Worm (Caenorhabditis elegans) whole organism, L2 larva: ENCODE results near the gene nhr-186.

Experiments
- C34F6.9 ChIP-seq: fragments of 150-350 bp; optimal IDR thresholded peaks from 2 replicates; lab custom pipeline; 2014; ENCODE audit warnings: missing biosample characterization, missing genetic modification characterization
- R02D3.7 ChIP-seq: fragments of 150-350 bp; optimal IDR thresholded peaks from 2 replicates; lab custom pipeline; 2014; ENCODE audit warnings: missing biosample characterization, missing genetic modification characterization
- ZK546.5 ChIP-seq: sonication (generic microtip); optimal IDR thresholded peaks from 2 replicates; lab custom pipeline; 2017; ENCODE audit warnings: missing biosample characterization, missing genetic modification characterization
- alr-1 ChIP-seq: fragments of 150-350 bp; optimal IDR thresholded peaks from 2 replicates; lab custom pipeline; 2014; ENCODE audit warnings: missing biosample characterization, missing genetic modification characterization
- ama-1 ChIP-seq: fragments of 150-350 bp; optimal IDR thresholded peaks from 2 replicates; lab custom pipeline; 2018; ENCODE audit warnings: inconsistent platforms
- ceh-16 ChIP-seq: fragments of 150-350 bp; optimal IDR thresholded peaks from 2 replicates; lab custom pipeline; 2014; ENCODE audit warnings: missing biosample characterization, missing genetic modification characterization
- crh-2 ChIP-seq: sonication (generic microtip); optimal IDR thresholded peaks from 2 replicates; lab custom pipeline; 2017; ENCODE audit warnings: missing biosample characterization, missing genetic modification characterization
- egl-27 ChIP-seq: sonication (generic microtip); optimal IDR thresholded peaks from 3 replicates; lab custom pipeline; 2017; ENCODE audit warnings: missing biosample characterization, missing genetic modification reagents, missing genetic modification characterization
- elt-3 ChIP-seq: sonication (generic microtip); optimal IDR thresholded peaks from 2 replicates; lab custom pipeline; 2017; ENCODE audit warnings: missing biosample characterization, missing genetic modification characterization
- fos-1 ChIP-seq: fragments of 150-350 bp; optimal IDR thresholded peaks from 2 replicates; lab custom pipeline; 2014; ENCODE audit warnings: missing biosample characterization, missing genetic modification characterization
- lin-11 ChIP-seq: fragments of 150-350 bp; sonication (generic microtip); optimal IDR thresholded peaks from 2 replicates; lab custom pipeline; 2014; ENCODE audit warnings: missing biosample characterization, missing genetic modification characterization, inconsistent platforms, mixed read lengths
- lin-13 ChIP-seq: fragments of 150-350 bp; optimal IDR thresholded peaks from 2 replicates; lab custom pipeline; 2014; ENCODE audit warnings: missing biosample characterization, missing genetic modification reagents, missing genetic modification characterization
- mab-5 ChIP-seq: fragments of 150-350 bp; optimal IDR thresholded peaks from 2 replicates; lab custom pipeline; 2014; ENCODE audit warnings: missing biosample characterization, missing genetic modification characterization
- mbf-1 ChIP-seq: sonication (generic microtip); optimal IDR thresholded peaks from 2 replicates; lab custom pipeline; 2017; ENCODE audit warnings: missing biosample characterization, missing genetic modification characterization
- mdl-1 ChIP-seq, 2 experiments: fragments of 150-350 bp in 1 of 2; sonication (generic microtip) in 1 of 2; optimal IDR thresholded peaks; 2 replicates each; lab custom pipeline; 2017; ENCODE audit warnings: missing biosample characterization in 2 of 2, missing genetic modification characterization in 2 of 2
- nhr-10 ChIP-seq: sonication (generic microtip); optimal IDR thresholded peaks from 2 replicates; lab custom pipeline; 2017; ENCODE audit warnings: missing biosample characterization, missing genetic modification characterization
- nhr-11 ChIP-seq: fragments of 150-350 bp; optimal IDR thresholded peaks from 2 replicates; lab custom pipeline; 2014; ENCODE audit warnings: missing biosample characterization, missing genetic modification characterization
- nhr-12 ChIP-seq: fragments of 150-350 bp; optimal IDR thresholded peaks from 2 replicates; lab custom pipeline; 2014; ENCODE audit warnings: missing biosample characterization, missing genetic modification characterization
- nhr-21 ChIP-seq: fragments of 150-350 bp; optimal IDR thresholded peaks from 2 replicates; lab custom pipeline; 2014; ENCODE audit warnings: missing biosample characterization, missing genetic modification characterization
- nhr-23 ChIP-seq: fragments of 150-350 bp; optimal IDR thresholded peaks from 2 replicates; lab custom pipeline; 2014; ENCODE audit warnings: missing biosample characterization, missing genetic modification reagents, missing genetic modification characterization
- nhr-6 ChIP-seq: fragments of 150-350 bp; optimal IDR thresholded peaks from 2 replicates; lab custom pipeline; 2014; ENCODE audit warnings: missing biosample characterization, missing genetic modification characterization
- peb-1 ChIP-seq: fragments of 150-350 bp; optimal IDR thresholded peaks from 2 replicates; lab custom pipeline; 2014; ENCODE audit warnings: missing biosample characterization, missing genetic modification characterization
- skn-1 ChIP-seq: sonication (generic microtip); optimal IDR thresholded peaks from 2 replicates; lab custom pipeline; 2017; ENCODE audit warnings: missing biosample characterization, missing genetic modification characterization
- sma-3 ChIP-seq: sonication (generic microtip); optimal IDR thresholded peaks from 2 replicates; lab custom pipeline; 2016; ENCODE audit warnings: missing genetic modification reagents, missing genetic modification characterization, missing compliant biosample characterization
- sma-9 ChIP-seq, 2 experiments: fragments of 150-350 bp in 1 of 2; sonication (generic microtip) in 1 of 2; optimal IDR thresholded peaks; 2 replicates each; lab custom pipeline; 2014 to 2016; ENCODE audit warnings: missing genetic modification characterization in 2 of 2, mild to moderate bottlenecking in 1 of 2, missing biosample characterization in 1 of 2, missing compliant biosample characterization in 1 of 2, missing genetic modification reagents in 1 of 2, moderate library complexity in 1 of 2
- snpc-4 ChIP-seq: fragments of 150-350 bp; optimal IDR thresholded peaks from 2 replicates; lab custom pipeline; 2014; ENCODE audit warnings: missing biosample characterization, missing genetic modification characterization
- unc-39 ChIP-seq: fragments of 150-350 bp; optimal IDR thresholded peaks from 2 replicates; lab custom pipeline; 2014; ENCODE audit warnings: missing biosample characterization, missing genetic modification characterization
- unc-55 ChIP-seq: fragments of 150-350 bp; sonication (generic microtip); optimal IDR thresholded peaks from 3 replicates; lab custom pipeline; 2014; ENCODE audit warnings: missing biosample characterization, missing genetic modification reagents, missing genetic modification characterization
- unc-62 ChIP-seq: fragments of 150-350 bp; optimal IDR thresholded peaks from 2 replicates; lab custom pipeline; 2014; ENCODE audit warnings: missing biosample characterization, missing genetic modification reagents, missing genetic modification characterization
- ztf-1 ChIP-seq: fragments of 200-800 bp; sonication (Bioruptor generic); conservative IDR thresholded peaks from 2 replicates; pipeline ENCODE4 v1.3.6; 2022; ENCODE audit warnings: missing genetic modification characterization, missing compliant biosample characterization
- ztf-11 ChIP-seq: sonication (generic microtip); optimal IDR thresholded peaks from 2 replicates; lab custom pipeline; 2017; ENCODE audit warnings: missing biosample characterization, missing genetic modification characterization
- ztf-4 ChIP-seq: fragments of 150-350 bp; optimal IDR thresholded peaks from 2 replicates; lab custom pipeline; 2014; ENCODE audit warnings: missing biosample characterization, missing genetic modification characterization

The nhr-186 gene

ce11 chrV:3860123-3860522 is 5.4 kb upstream of the nhr-186 start, which contains the start of gene nhr-189:
Gene nhr-189, minus strand, starts transcription at chrV:3860243.
- no peak for TF ChIP-seq peb-1 (tag; lab: Kevin White, UChicago)
- no peak for TF ChIP-seq sma-9 (GFP tag; optimal IDR thresholded peaks at IDR 0.05; lab: Kevin White, UChicago)
- no peak for TF ChIP-seq sma-9 (tag; optimal IDR thresholded peaks at IDR 0.05; lab: Kevin White, UChicago)
- no peak for TF ChIP-seq elt-3 (tag; lab: Kevin White, UChicago)
- no peak for TF ChIP-seq unc-62 (GFP tag; lab: Kevin White, UChicago)
- TF ChIP-seq ztf-11 (tag; lab: Kevin White, UChicago), result no peak
- TF ChIP-seq crh-2 (tag; lab: Kevin White, UChicago), result no peak
- no peak for TF ChIP-seq nhr-10 (tag; lab: Kevin White, UChicago)
- TF ChIP-seq mab-5 (tag; lab: Kevin White, UChicago), result no peak
- no peak for TF ChIP-seq unc-55 (GFP tag; lab: Kevin White, UChicago)
- TF ChIP-seq nhr-23 (tag; lab: Kevin White, UChicago), result no peak
- TF ChIP-seq lin-11 (tag; lab: Kevin White, UChicago), result no peak
- no peak for TF ChIP-seq egl-27 (tag; lab: Kevin White, UChicago)
- no peak for TF ChIP-seq nhr-21
- TF ChIP-seq mdl-1 (tag; optimal IDR thresholded peaks at IDR 0.05; lab: Kevin White, UChicago), result no peak
- TF ChIP-seq ceh-16 (tag; lab: Kevin White, UChicago), result no peak
- no peak for TF ChIP-seq ztf-1 (GFP tag; lab: Robert Waterston, UW)
- TF ChIP-seq skn-1 (tag; lab: Kevin White, UChicago), result no peak
- no peak for TF ChIP-seq R02D3.7 (tag; lab: Kevin White, UChicago)

DNA sequence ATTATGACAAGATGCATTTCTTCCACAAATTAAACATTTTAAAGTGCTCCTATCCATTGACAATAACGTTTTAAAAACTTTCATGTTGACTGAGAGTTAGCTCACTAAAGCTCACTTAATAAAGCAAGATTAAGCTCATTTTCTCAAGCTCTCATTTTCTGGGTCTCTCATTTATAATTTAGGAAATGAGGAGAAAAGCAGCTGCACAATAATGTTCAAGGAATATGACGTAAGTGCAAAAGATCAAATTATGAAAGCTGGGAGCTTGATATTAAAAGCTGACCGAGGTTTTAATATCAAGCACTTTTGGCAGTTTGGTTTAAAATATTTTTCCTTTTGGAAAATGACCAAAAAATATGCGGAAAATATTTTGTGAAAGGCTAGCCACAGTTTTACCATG is 3.0 kb upstream of the nhr-186 start, which contains the start of gene nhr-188:
Gene nhr-188, minus strand, starts transcription at position 84 of the 400 bp plus-strand sequence.
- TF ChIP-seq nhr-12 (tag; lab: Kevin White, UChicago), result no peak

ce11 chrV:3855916-3856315 is 1.2 kb upstream of the nhr-186 start:
- TF ChIP-seq sma-9 (GFP tag; optimal IDR thresholded peaks at IDR 0.05; lab: Kevin White, UChicago) (peak; percentile 66), sma-9 (tag; optimal IDR thresholded peaks at IDR 0.05; lab: Kevin White, UChicago) (no peak), C34F6.9 (no peak), nhr-21 (peak; percentile 65)
- TF ChIP-seq, all 48 proteins: peak for 2

- TF ChIP-seq skn-1 (tag; lab: Kevin White, UChicago) (no peak), unc-39 (tag; lab: Kevin White, UChicago) (no peak), peb-1 (tag; lab: Kevin White, UChicago) (no peak), fos-1 (tag; lab: Kevin White, UChicago) (peak; percentile 86), lin-13 (GFP tag; lab: Kevin White, UChicago) (no peak), alr-1 (tag; lab: Kevin White, UChicago) (no peak)
- TF ChIP-seq, all 48 proteins: peak for 1
These were observed 3.0 kb downstream of the nhr-186 start for ce11 chrV:3851760-3852159.

DNA sequence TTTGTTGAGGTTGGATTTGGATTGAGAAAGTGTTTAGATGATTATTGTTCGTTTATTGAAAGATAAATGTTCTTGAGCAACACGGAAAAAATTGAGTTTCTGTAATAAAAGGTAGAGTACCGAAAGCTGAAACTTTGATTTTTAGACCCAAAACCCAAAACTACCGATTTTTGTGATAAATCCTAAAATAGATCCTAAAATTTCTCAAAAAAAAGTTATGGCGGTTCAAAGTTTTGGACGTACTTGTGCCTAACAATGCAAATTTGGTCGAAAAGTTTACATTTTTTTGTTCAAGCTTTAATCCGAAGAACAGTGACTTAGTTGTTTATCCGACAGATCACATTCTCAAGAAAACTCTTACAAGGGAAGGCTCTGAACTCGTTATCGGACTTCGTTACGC is 7.5 kb downstream of the nhr-186 start, which contains the start of gene nhr-185:
Gene nhr-185, minus strand, starts transcription at position 101 of the 400 bp plus-strand sequence.
- TF ChIP-seq ZK546.5 (tag; lab: Kevin White, UChicago) (no peak), sma-3 (GFP tag; lab: Kevin White, UChicago) (no peak), nhr-12 (tag; lab: Kevin White, UChicago) (no peak), elt-3 (tag; lab: Kevin White, UChicago) (no peak), egl-27 (tag; lab: Kevin White, UChicago) (no peak), ztf-4 (tag; lab: Kevin White, UChicago) (no peak), snpc-4 (tag; lab: Kevin White, UChicago) (no peak), fos-1 (tag; lab: Kevin White, UChicago) (no peak), nhr-6 (tag; lab: Kevin White, UChicago) (no peak), nhr-10 (tag; lab: Kevin White, UChicago) (no peak), unc-62 (GFP tag; lab: Kevin White, UChicago) (no peak), ztf-1 (GFP tag; lab: Robert Waterston, UW) (no peak), mdl-1 (tag; optimal IDR thresholded peaks at IDR 0.05; lab: Kevin White, UChicago) (no peak), ama-1 (lab: Kevin White, UChicago) (no peak), unc-55 (GFP tag; lab: Kevin White, UChicago) (no peak), nhr-11 (tag; lab: Kevin White, UChicago) (no peak), unc-39 (tag; lab: Kevin White, UChicago) (no peak), mbf-1 (tag; lab: Kevin White, UChicago) (no peak), mab-5 (tag; lab: Kevin White, UChicago) (no peak), nhr-21 (no peak)
